Fruit fly (Drosophila melanogaster) whole organism, embryonic: ENCODE results near the gene RhoGDI.

ENCODE experiments used
- CG12659 ChIP-seq: fragments of 200-800 bp; sonication (Bioruptor generic); optimal IDR thresholded peaks from 3 replicates; lab custom pipeline; 2017; ENCODE audit warnings: mild to moderate bottlenecking, missing biosample characterization, missing genetic modification reagents, missing genetic modification characterization
- CG2712 ChIP-seq: fragments of 200-800 bp; optimal IDR thresholded peaks from 3 replicates; lab custom pipeline; 2019; ENCODE audit warnings: missing biosample characterization, mild to moderate bottlenecking, missing genetic modification characterization, moderate library complexity
- CG33557 ChIP-seq: fragments of 200-800 bp; sonication (Bioruptor generic); optimal IDR thresholded peaks from 2 replicates; lab custom pipeline; 2019; ENCODE audit warnings: missing biosample characterization, mild to moderate bottlenecking, missing genetic modification characterization, moderate library complexity
- CG43689 ChIP-seq: fragments of 200-800 bp; sonication (Bioruptor generic); IDR thresholded peaks from 2 replicates; pipeline ENCODE4 v1.3.6; 2022; ENCODE audit warnings: missing biosample characterization, missing genetic modification characterization
- CG6791 ChIP-seq: fragments of 200-800 bp; sonication (Bioruptor generic); IDR thresholded peaks from 3 replicates; pipeline ENCODE4 v1.3.6; 2022; ENCODE audit warnings: missing biosample characterization, missing genetic modification characterization; ENCODE audit not compliant: partially characterized antibody
- CTCF ChIP-seq: fragments of 200-800 bp; sonication (Bioruptor generic); optimal IDR thresholded peaks from 2 replicates; lab custom pipeline; 2017; ENCODE audit warnings: missing biosample characterization, mild to moderate bottlenecking, missing genetic modification characterization, moderate library complexity
- Mad ChIP-seq: fragments of 200-800 bp; sonication (Bioruptor generic); optimal IDR thresholded peaks from 2 replicates; lab custom pipeline; 2016; ENCODE audit warnings: missing biosample characterization, missing genetic modification characterization
- danr ChIP-seq: fragments of 200-800 bp; sonication (Bioruptor generic); IDR thresholded peaks from 2 replicates; pipeline ENCODE4 v1.3.6; 2022; ENCODE audit warnings: missing biosample characterization, missing genetic modification characterization
- lov ChIP-seq, 2 experiments: fragments of 200-800 bp in 1 of 2; fragments of >200 bp in 1 of 2; sonication (Bioruptor generic) in 1 of 2; IDR thresholded peaks in 1 of 2; optimal IDR thresholded peaks in 1 of 2; 2 replicates in 1 of 2; 3 replicates in 1 of 2; pipeline versions ENCODE4 v1.3.6 to Lab custom; 2017 to 2022; ENCODE audit warnings: missing biosample characterization in 1 of 2, missing genetic modification characterization in 1 of 2
- maf-S ChIP-seq: fragments of 200-800 bp; sonication (Bioruptor generic); optimal IDR thresholded peaks from 2 replicates; lab custom pipeline; 2016; ENCODE audit warnings: missing biosample characterization, missing genetic modification characterization
- tgo ChIP-seq: fragments of 200-800 bp; sonication (Bioruptor generic); IDR thresholded peaks from 3 replicates; pipeline ENCODE4 v1.3.6; 2022; ENCODE audit warnings: missing biosample characterization, missing genetic modification characterization
- unc-4 ChIP-seq: fragments of 200-800 bp; sonication (Bioruptor generic); IDR thresholded peaks from 2 replicates; pipeline ENCODE4 v1.3.6; 2022; ENCODE audit warnings: missing biosample characterization, missing genetic modification characterization; ENCODE audit not compliant: partially characterized antibody
- unpg ChIP-seq: fragments of 200-800 bp; sonication (Bioruptor generic); optimal IDR thresholded peaks from 3 replicates; lab custom pipeline; 2018; ENCODE audit warnings: missing biosample characterization, mild to moderate bottlenecking, missing genetic modification characterization, moderate library complexity
- usp ChIP-seq: fragments of >200 bp; optimal IDR thresholded peaks from 2 replicates; lab custom pipeline; 2017; ENCODE audit warnings: missing biosample characterization, missing genetic modification characterization

DNA sequence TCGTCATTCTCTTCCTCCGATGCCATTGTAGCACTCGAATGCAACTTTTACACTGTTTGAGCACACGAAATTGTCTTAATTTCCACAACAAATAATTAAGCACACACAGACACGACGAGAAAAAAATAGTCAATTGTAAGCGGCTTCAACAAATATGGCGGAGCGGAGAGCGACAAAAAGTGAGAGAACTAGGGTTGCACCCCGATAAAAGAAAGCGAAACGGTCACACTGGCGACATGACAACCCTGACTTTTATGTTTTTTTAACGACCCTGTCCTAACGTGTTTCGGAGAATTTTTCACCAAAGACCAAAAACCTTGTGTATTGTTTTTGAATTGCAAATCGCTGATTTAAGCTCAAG lies 18.5 kb upstream of the RhoGDI start, which contains the start of the genes Mi-2 and Prp3:
- TF ChIP-seq CTCF (GFP tag; lab: Kevin White, UChicago) (peak; percentile 28), danr (GFP tag; lab: Robert Waterston, UW) (no peak), CG33557 (GFP tag; lab: Kevin White, UChicago) (peak; percentile 20), tgo (GFP tag; lab: Robert Waterston, UW) (no peak), unpg (GFP tag; lab: Kevin White, UChicago) (no peak), CG6791 (GFP tag; lab: Robert Waterston, UW) (peak; percentile 54; the same call in 2 of the 3 replicates), maf-S (GFP tag; lab: Kevin White, UChicago) (no peak), unc-4 (no peak), Mad (peak; percentile 32), CG12659 (GFP tag; lab: Kevin White, UChicago) (peak; percentile 88), CG43689 (GFP tag; lab: Robert Waterston, UW) (no peak), usp (GFP tag; lab: Kevin White, UChicago) (no peak), lov (optimal IDR thresholded peaks at IDR 0.05; lab: Kevin White, UChicago) (no peak), lov (GFP tag; IDR thresholded peaks at IDR 0.05; lab: Robert Waterston, UW) (no peak), CG2712 (peak; percentile 36)
